Fruit fly (Drosophila melanogaster): ENCODE results near the gene Or71a.
A peak's percentile ranks its signal among the peaks of the same experiment; 100 is the strongest.

Or71a gene

dm6 chr3L:15089083-15089704 is 10.9 kb upstream of the Or71a start (continued):
- TF ChIP-seq B-H1 (GFP tag; IDR thresholded peaks at IDR 0.05) (no peak), CG11723 (GFP tag; optimal IDR thresholded peaks at IDR 0.05) (no peak), CG9215 (GFP tag; IDR thresholded peaks at IDR 0.05) (no peak), CG17802 (tag; optimal IDR thresholded peaks at IDR 0.05) (no peak), Bteb2 (GFP tag; optimal IDR thresholded peaks at IDR 0.05) (no peak), bcd (GFP tag; optimal IDR thresholded peaks at IDR 0.05) (no peak), CG11093 (GFP tag; IDR thresholded peaks at IDR 0.05) (no peak), dmrt99B (tag; optimal IDR thresholded peaks at IDR 0.05) (peak; percentile 42), CG32772 (GFP tag; IDR thresholded peaks at IDR 0.05) (no peak), danr (GFP tag; IDR thresholded peaks at IDR 0.05) (no peak), toy (GFP tag; IDR thresholded peaks at IDR 0.05) (no peak), CG17829 (tag; optimal IDR thresholded peaks at IDR 0.05) (peak; percentile 33), wor (GFP tag; IDR thresholded peaks at IDR 0.05) (no peak), CG8765 (GFP tag; IDR thresholded peaks at IDR 0.05) (no peak), CG6689 (GFP tag; IDR thresholded peaks at IDR 0.05) (no peak), Optix (GFP tag; IDR thresholded peaks at IDR 0.05) (no peak), odd (GFP tag; optimal IDR thresholded peaks at IDR 0.05) (no peak), jigr1 (GFP tag; IDR thresholded peaks at IDR 0.05) (no peak), sd (tag; optimal IDR thresholded peaks at IDR 0.05) (peak; percentile 14), CG2120 (GFP tag; optimal IDR thresholded peaks at IDR 0.05) (no peak), bsh (GFP tag; optimal IDR thresholded peaks at IDR 0.05) (peak in 1 of 2 experiments; percentile 44), run (tag; optimal IDR thresholded peaks at IDR 0.05) (no peak), D (optimal IDR thresholded peaks at IDR 0.05) (no peak), D (GFP tag; optimal IDR thresholded peaks at IDR 0.05) (no peak), NK7.1 (GFP tag; optimal IDR thresholded peaks at IDR 0.05) (no peak), CG3163 (GFP tag; optimal IDR thresholded peaks at IDR 0.05) (no peak), Atf6 (GFP tag; IDR thresholded peaks at IDR 0.05) (no peak), CHES-1-like (GFP tag; optimal IDR thresholded peaks at IDR 0.05) (no peak), ewg (GFP tag; optimal IDR thresholded peaks at IDR 0.05) (no peak), CG11085 (GFP tag; IDR thresholded peaks at IDR 0.05) (no peak), al (GFP tag; IDR thresholded peaks at IDR 0.05) (no peak), nerfin-2 (GFP tag; IDR thresholded peaks at IDR 0.05; ENCODE audit: partially characterized antibody) (no peak), HLH54F (GFP tag; optimal IDR thresholded peaks at IDR 0.05) (no peak), Trl (optimal IDR thresholded peaks at IDR 0.05) (no peak), Trl (GFP tag; optimal IDR thresholded peaks at IDR 0.05) (no peak), zf30C (GFP tag; optimal IDR thresholded peaks at IDR 0.05) (no peak), slou (GFP tag; optimal IDR thresholded peaks at IDR 0.05) (no peak), chinmo (GFP tag; IDR thresholded peaks at IDR 0.05; ENCODE audit: partially characterized antibody) (no peak), CG8359 (GFP tag; optimal IDR thresholded peaks at IDR 0.05; ENCODE audit: borderline replicate concordance) (no peak), CG2129 (GFP tag; IDR thresholded peaks at IDR 0.05; ENCODE audit: partially characterized antibody) (no peak), Nf-YA (GFP tag; IDR thresholded peaks at IDR 0.05) (no peak), zen2 (GFP tag; IDR thresholded peaks at IDR 0.05; ENCODE audit: partially characterized antibody) (no peak), Drgx (GFP tag; IDR thresholded peaks at IDR 0.05) (no peak), CG18599 (GFP tag; optimal IDR thresholded peaks at IDR 0.05) (no peak), fd64A (GFP tag; optimal IDR thresholded peaks at IDR 0.05) (no peak), HLH4C (GFP tag; IDR thresholded peaks at IDR 0.05; ENCODE audit: partially characterized antibody) (no peak), fd3F (GFP tag; optimal IDR thresholded peaks at IDR 0.05) (no peak), B-H2 (GFP tag; optimal IDR thresholded peaks at IDR 0.05) (no peak), sens-2 (GFP tag; IDR thresholded peaks at IDR 0.05) (no peak), sqz (GFP tag; optimal IDR thresholded peaks at IDR 0.05) (no peak), amos (GFP tag; IDR thresholded peaks at IDR 0.05; ENCODE audit: partially characterized antibody) (no peak)
